Worm (Caenorhabditis elegans) whole organism, young adult: Measurements from ENCODE around the gene F35G12.12.

Experiments
- B0019.2 ChIP-seq: fragments of 200-800 bp; sonication (Bioruptor generic); conservative IDR thresholded peaks from 2 replicates; pipeline ENCODE4 v1.3.6; 2022; ENCODE audit warnings: missing genetic modification reagents, missing genetic modification characterization, missing compliant biosample characterization
- B0035.1 ChIP-seq: sonication (generic microtip); optimal IDR thresholded peaks from 2 replicates; lab custom pipeline; 2016; ENCODE audit warnings: missing genetic modification characterization, mild to moderate bottlenecking, missing compliant biosample characterization, missing genotype, missing genetic modification reagents
- C06A6.2 ChIP-seq: fragments of 200-800 bp; sonication (Bioruptor generic); conservative IDR thresholded peaks from 2 replicates; pipeline ENCODE4 v1.3.6; 2022; ENCODE audit warnings: missing genetic modification characterization, missing compliant biosample characterization
- F10E7.11 ChIP-seq: sonication (generic microtip); optimal IDR thresholded peaks from 2 replicates; lab custom pipeline; 2017; ENCODE audit warnings: mild to moderate bottlenecking, missing genetic modification characterization, moderate library complexity, missing compliant biosample characterization
- F22D6.2 ChIP-seq: sonication (generic microtip); optimal IDR thresholded peaks from 2 replicates; lab custom pipeline; 2016; ENCODE audit warnings: mild to moderate bottlenecking, missing genetic modification characterization, missing compliant biosample characterization
- F33H1.4 ChIP-seq: fragments of 200-800 bp; sonication (Bioruptor generic); IDR thresholded peaks from 2 replicates; pipeline ENCODE4 v1.3.6; 2022; ENCODE audit warnings: missing genetic modification reagents, missing genetic modification characterization, missing compliant biosample characterization
- F37B4.10 ChIP-seq: fragments of 200-800 bp; sonication (Bioruptor generic); IDR thresholded peaks from 2 replicates; pipeline ENCODE4 v1.3.6; 2022; ENCODE audit warnings: missing genetic modification characterization, missing compliant biosample characterization
- F57A8.1 ChIP-seq: fragments of 200-800 bp; sonication (Bioruptor generic); optimal IDR thresholded peaks from 2 replicates; lab custom pipeline; 2018; ENCODE audit warnings: mild to moderate bottlenecking, missing genetic modification characterization, moderate library complexity, missing compliant biosample characterization
- T26A5.8 ChIP-seq: sonication (generic microtip); optimal IDR thresholded peaks from 2 replicates; lab custom pipeline; 2016; ENCODE audit warnings: missing genetic modification characterization, missing compliant biosample characterization
- Y53G8AR.9 ChIP-seq: fragments of 200-800 bp; sonication (Bioruptor generic); conservative IDR thresholded peaks from 2 replicates; pipeline ENCODE4 v1.3.6; 2022; ENCODE audit warnings: missing genetic modification reagents, missing genetic modification characterization, missing compliant biosample characterization
- Y67H2A.10 ChIP-seq: fragments of 200-800 bp; sonication (Bioruptor generic); conservative IDR thresholded peaks from 2 replicates; pipeline ENCODE4 v1.3.6; 2022; ENCODE audit warnings: missing genetic modification reagents, missing genetic modification characterization, missing compliant biosample characterization
- ZK185.1 ChIP-seq: sonication (generic microtip); optimal IDR thresholded peaks from 2 replicates; lab custom pipeline; 2016; ENCODE audit warnings: mild to moderate bottlenecking, missing genetic modification characterization, missing compliant biosample characterization; ENCODE audit not compliant: poor library complexity, severe bottlenecking
- aptf-2 ChIP-seq: fragments of 200-800 bp; sonication (Bioruptor generic); conservative IDR thresholded peaks from 2 replicates; pipeline ENCODE4 v1.3.6; 2022; ENCODE audit warnings: missing genetic modification reagents, missing genetic modification characterization, missing compliant biosample characterization
- atf-7 ChIP-seq: sonication (generic microtip); optimal IDR thresholded peaks from 2 replicates; lab custom pipeline; 2017; ENCODE audit warnings: mild to moderate bottlenecking, missing genetic modification characterization, missing compliant biosample characterization
- attf-6 ChIP-seq: fragments of 200-800 bp; sonication (Bioruptor generic); IDR thresholded peaks from 2 replicates; pipeline ENCODE4 v1.3.6; 2022; ENCODE audit warnings: missing genetic modification reagents, missing genetic modification characterization, missing compliant biosample characterization
- bed-1 ChIP-seq: fragments of 200-800 bp; sonication (Bioruptor generic); IDR thresholded peaks from 2 replicates; pipeline ENCODE4 v1.3.6; 2022; ENCODE audit warnings: missing genetic modification reagents, missing genetic modification characterization, missing compliant biosample characterization
- ccch-3 ChIP-seq: fragments of 200-800 bp; sonication (Bioruptor generic); optimal IDR thresholded peaks from 2 replicates; lab custom pipeline; 2018; ENCODE audit warnings: mild to moderate bottlenecking, missing genetic modification characterization, missing compliant biosample characterization
- ceh-27 ChIP-seq: fragments of 200-800 bp; sonication (Bioruptor generic); optimal IDR thresholded peaks from 2 replicates; lab custom pipeline; 2018; ENCODE audit warnings: mild to moderate bottlenecking, missing genetic modification characterization, moderate library complexity, missing compliant biosample characterization
- die-1 ChIP-seq: sonication (generic microtip); optimal IDR thresholded peaks from 2 replicates; lab custom pipeline; 2016; ENCODE audit warnings: missing genotype, mild to moderate bottlenecking, missing genetic modification characterization, missing compliant biosample characterization
- efl-1 ChIP-seq: fragments of 150-350 bp; optimal IDR thresholded peaks from 2 replicates; lab custom pipeline; 2014; ENCODE audit warnings: missing biosample characterization, missing genetic modification reagents, missing genetic modification characterization
- egl-18 ChIP-seq: fragments of 200-800 bp; sonication (Bioruptor generic); IDR thresholded peaks from 2 replicates; pipeline ENCODE4 v1.3.6; 2022; ENCODE audit warnings: missing genetic modification reagents, missing genetic modification characterization, missing compliant biosample characterization
- egl-44 ChIP-seq: fragments of 200-800 bp; sonication (Bioruptor generic); IDR thresholded peaks from 2 replicates; pipeline ENCODE4 v1.3.6; 2022; ENCODE audit warnings: missing genetic modification reagents, missing genetic modification characterization, missing compliant biosample characterization
- egrh-3 ChIP-seq: fragments of 200-800 bp; sonication (Bioruptor generic); IDR thresholded peaks from 2 replicates; pipeline ENCODE4 v1.3.6; 2022; ENCODE audit warnings: missing genetic modification reagents, missing genetic modification characterization, missing compliant biosample characterization
- ekl-4 ChIP-seq: fragments of 200-800 bp; sonication (Bioruptor generic); IDR thresholded peaks from 2 replicates; pipeline ENCODE4 v1.3.6; 2022; ENCODE audit warnings: missing genetic modification reagents, missing genetic modification characterization, missing compliant biosample characterization
- ets-4 ChIP-seq: fragments of 200-800 bp; sonication (Bioruptor generic); optimal IDR thresholded peaks from 2 replicates; lab custom pipeline; 2018; ENCODE audit warnings: mild to moderate bottlenecking, missing genetic modification characterization, missing compliant biosample characterization
- gei-17 ChIP-seq: fragments of 200-800 bp; sonication (Bioruptor generic); optimal IDR thresholded peaks from 2 replicates; lab custom pipeline; 2018; ENCODE audit warnings: mild to moderate bottlenecking, missing genetic modification characterization, missing compliant biosample characterization
- hsf-1 ChIP-seq: fragments of 200-800 bp; sonication (Bioruptor generic); IDR thresholded peaks from 2 replicates; pipeline ENCODE4 v1.3.6; 2022; ENCODE audit warnings: missing genetic modification reagents, missing genetic modification characterization, missing compliant biosample characterization
- let-607 ChIP-seq, 2 experiments: fragments of 200-800 bp in 1 of 2; sonication (Bioruptor generic) in 1 of 2; sonication (generic microtip) in 1 of 2; optimal IDR thresholded peaks; 2 replicates each; lab custom pipeline; 2016 to 2018; ENCODE audit warnings: mild to moderate bottlenecking in 2 of 2, missing compliant biosample characterization in 2 of 2, missing genetic modification characterization in 2 of 2, moderate library complexity in 2 of 2, missing genotype in 1 of 2
- lin-40 ChIP-seq: sonication (generic microtip); optimal IDR thresholded peaks from 2 replicates; lab custom pipeline; 2016; ENCODE audit warnings: missing genetic modification characterization, mild to moderate bottlenecking, missing compliant biosample characterization, missing genotype, missing genetic modification reagents
- lin-54 ChIP-seq: fragments of 200-800 bp; sonication (Bioruptor generic); optimal IDR thresholded peaks from 2 replicates; lab custom pipeline; 2018; ENCODE audit warnings: mild to moderate bottlenecking, missing genetic modification characterization, missing compliant biosample characterization
- lir-1 ChIP-seq: fragments of 200-800 bp; sonication (Bioruptor generic); conservative IDR thresholded peaks from 2 replicates; pipeline ENCODE4 v1.3.6; 2022; ENCODE audit warnings: missing genetic modification reagents, missing genetic modification characterization, missing compliant biosample characterization
- madf-8 ChIP-seq: fragments of 200-800 bp; sonication (Bioruptor generic); conservative IDR thresholded peaks from 2 replicates; pipeline ENCODE4 v1.3.6; 2022; ENCODE audit warnings: missing genetic modification reagents, missing genetic modification characterization, missing compliant biosample characterization
- mcd-1 ChIP-seq: fragments of 200-800 bp; sonication (Bioruptor generic); IDR thresholded peaks from 2 replicates; pipeline ENCODE4 v1.3.6; 2022; ENCODE audit warnings: missing genetic modification reagents, missing genetic modification characterization, missing compliant biosample characterization
- mxl-1 ChIP-seq: sonication (generic microtip); optimal IDR thresholded peaks from 2 replicates; lab custom pipeline; 2016; ENCODE audit warnings: missing genetic modification characterization, missing compliant biosample characterization
- nfya-2 ChIP-seq: fragments of 200-800 bp; sonication (Bioruptor generic); IDR thresholded peaks from 2 replicates; pipeline ENCODE4 v1.3.6; 2022; ENCODE audit warnings: missing genetic modification reagents, missing genetic modification characterization, missing compliant biosample characterization
- nhr-90 ChIP-seq: sonication (generic microtip); optimal IDR thresholded peaks from 2 replicates; lab custom pipeline; 2016; ENCODE audit warnings: missing genotype, mild to moderate bottlenecking, missing genetic modification characterization, missing compliant biosample characterization
- pbrm-1 ChIP-seq: fragments of 200-800 bp; sonication (Bioruptor generic); IDR thresholded peaks from 2 replicates; pipeline ENCODE4 v1.3.6; 2022; ENCODE audit warnings: missing genetic modification reagents, missing genetic modification characterization, missing compliant biosample characterization
- pha-4 ChIP-seq: fragments of 150-350 bp; sonication (generic microtip); optimal IDR thresholded peaks from 2 replicates; lab custom pipeline; 2014; ENCODE audit warnings: missing biosample characterization, missing genetic modification reagents, missing genetic modification characterization
- rec-8 ChIP-seq, 2 experiments: sonication (generic microtip); optimal IDR thresholded peaks; 2 replicates each; lab custom pipeline; 2016; ENCODE audit warnings: mild to moderate bottlenecking in 2 of 2, missing genetic modification characterization in 2 of 2, missing genetic modification reagents in 2 of 2, missing genotype in 2 of 2, missing biosample characterization in 1 of 2, missing compliant biosample characterization in 1 of 2, moderate library complexity in 1 of 2
- snpc-4 ChIP-seq, 5 experiments: fragments of 150-350 bp in 1 of 5; sonication (generic microtip) in 4 of 5; optimal IDR thresholded peaks; 2 replicates each; lab custom pipeline; 2014 to 2018; ENCODE audit warnings: missing genetic modification characterization in 5 of 5, missing biosample characterization in 3 of 5, antibody characterized with exemption in 2 of 5, mild to moderate bottlenecking in 2 of 5, missing compliant biosample characterization in 2 of 5, missing genotype in 2 of 5, moderate library complexity in 2 of 5, missing genetic modification reagents in 1 of 5
- somi-1 ChIP-seq: fragments of 200-800 bp; sonication (Bioruptor generic); optimal IDR thresholded peaks from 2 replicates; lab custom pipeline; 2018; ENCODE audit warnings: mild to moderate bottlenecking, missing genetic modification characterization, missing compliant biosample characterization
- sptf-2 ChIP-seq: fragments of 200-800 bp; sonication (Bioruptor generic); optimal IDR thresholded peaks from 2 replicates; lab custom pipeline; 2018; ENCODE audit warnings: mild to moderate bottlenecking, missing genetic modification characterization, missing compliant biosample characterization
- tbx-9 ChIP-seq: sonication (generic microtip); optimal IDR thresholded peaks from 2 replicates; lab custom pipeline; 2016; ENCODE audit warnings: borderline replicate concordance, missing genetic modification characterization, inconsistent platforms, missing compliant biosample characterization
- tlf-1 ChIP-seq: fragments of 200-800 bp; sonication (Bioruptor generic); optimal IDR thresholded peaks from 2 replicates; lab custom pipeline; 2018; ENCODE audit warnings: mild to moderate bottlenecking, missing genetic modification characterization, missing compliant biosample characterization
- unc-130 ChIP-seq: sonication (generic microtip); optimal IDR thresholded peaks from 2 replicates; lab custom pipeline; 2016; ENCODE audit warnings: missing genetic modification reagents, missing genetic modification characterization, missing compliant biosample characterization
- ztf-22 ChIP-seq: fragments of 200-800 bp; sonication (Bioruptor generic); optimal IDR thresholded peaks from 2 replicates; lab custom pipeline; 2018; ENCODE audit warnings: mild to moderate bottlenecking, missing genetic modification characterization, moderate library complexity, missing compliant biosample characterization
- ztf-26 ChIP-seq: sonication (generic microtip); optimal IDR thresholded peaks from 2 replicates; lab custom pipeline; 2017; ENCODE audit warnings: missing genetic modification characterization, missing compliant biosample characterization
- ztf-3 ChIP-seq: fragments of 200-800 bp; sonication (Bioruptor generic); optimal IDR thresholded peaks from 2 replicates; lab custom pipeline; 2018; ENCODE audit warnings: mild to moderate bottlenecking, missing genetic modification characterization, missing compliant biosample characterization

F35G12.12 gene

ce11 chrIII:4587177-4587576 is 5.6 kb downstream of the F35G12.12 start, which contains the start of the genes F35G12.7 and smc-4 (continued):
- no peak for TF ChIP-seq ztf-26 (tag; lab: Kevin White, UChicago)
- no peak for TF ChIP-seq B0035.1 (tag; lab: Kevin White, UChicago)
- no peak for TF ChIP-seq C06A6.2 (GFP tag; lab: Robert Waterston, UW)
- TF ChIP-seq F33H1.4, result peak; percentile 70
- TF ChIP-seq F22D6.2 (tag; lab: Kevin White, UChicago), result no peak
- TF ChIP-seq bed-1 (GFP tag; lab: Robert Waterston, UW), result no peak
- no peak for TF ChIP-seq tbx-9
- peak; percentile 94 for TF ChIP-seq efl-1
- no peak for TF ChIP-seq egrh-3
- TF ChIP-seq nhr-90 (tag; lab: Kevin White, UChicago), result no peak
- 0 out of 2 replicates have a peak, but pooled peaks have one; percentile 15 for TF ChIP-seq F37B4.10
- no peak for TF ChIP-seq ztf-3
- TF ChIP-seq F10E7.11 (tag; lab: Kevin White, UChicago), result no peak
- no peak for TF ChIP-seq Y67H2A.10 (GFP tag; lab: Robert Waterston, UW)
- no peak for TF ChIP-seq mxl-1 (tag; lab: Kevin White, UChicago)
- TF ChIP-seq lin-40 (tag; lab: Kevin White, UChicago), result no peak
- TF ChIP-seq gei-17 (GFP tag; lab: Kevin White, UChicago), result no peak
- no peak for TF ChIP-seq somi-1 (GFP tag; lab: Kevin White, UChicago)
- TF ChIP-seq let-607 (tag; optimal IDR thresholded peaks at IDR 0.05; lab: Kevin White, UChicago), result no peak
- TF ChIP-seq hsf-1 (GFP tag; lab: Robert Waterston, UW), result peak; percentile 58; the same call in 1 of the 2 replicates
- TF ChIP-seq egl-18 (GFP tag; lab: Robert Waterston, UW), result no peak
- TF ChIP-seq rec-8 (tag; optimal IDR thresholded peaks at IDR 0.05; lab: Kevin White, UChicago), result no peak
- TF ChIP-seq F57A8.1, result no peak
- TF ChIP-seq ekl-4 (GFP tag; lab: Robert Waterston, UW), result peak; percentile 66
- no peak for TF ChIP-seq T26A5.8 (tag; lab: Kevin White, UChicago)
- no peak for TF ChIP-seq snpc-4 (GFP tag; optimal IDR thresholded peaks at IDR 0.05; lab: Kevin White, UChicago)
- TF ChIP-seq snpc-4 (tag; optimal IDR thresholded peaks at IDR 0.05; lab: Kevin White, UChicago), result peak in 2 of 4 experiments; percentile 7 to 23
- TF ChIP-seq sptf-2 (GFP tag; lab: Kevin White, UChicago), result no peak
- TF ChIP-seq tlf-1, result peak; percentile 62
- TF ChIP-seq lir-1, result peak; percentile 54; the same call in 1 of the 2 replicates
- no peak for TF ChIP-seq unc-130 (GFP tag; lab: Kevin White, UChicago)
- peak; percentile 68; the same call in 1 of the 2 replicates for TF ChIP-seq Y53G8AR.9 (GFP tag; lab: Robert Waterston, UW)
- TF ChIP-seq ccch-3 (GFP tag; lab: Kevin White, UChicago), result no peak
- TF ChIP-seq pha-4 (tag; lab: Kevin White, UChicago), result no peak
- peak; percentile 27 for TF ChIP-seq ceh-27 (GFP tag; lab: Kevin White, UChicago)
- TF ChIP-seq ZK185.1 (tag; lab: Kevin White, UChicago), result no peak
- TF ChIP-seq nfya-2 (GFP tag; lab: Robert Waterston, UW), result no peak
- TF ChIP-seq B0019.2 (GFP tag; lab: Robert Waterston, UW), result no peak
- TF ChIP-seq pbrm-1, result peak; percentile 43; the same call in 1 of the 2 replicates
- TF ChIP-seq attf-6, result no peak
- TF ChIP-seq die-1, result peak; percentile 24
- no peak for TF ChIP-seq ztf-22 (GFP tag; lab: Kevin White, UChicago)
- no peak for TF ChIP-seq ets-4 (GFP tag; lab: Kevin White, UChicago)
- TF ChIP-seq mcd-1, result peak; percentile 55; the same call in 1 of the 2 replicates
- TF ChIP-seq atf-7 (tag; lab: Kevin White, UChicago), result no peak
- TF ChIP-seq madf-8 (GFP tag; lab: Robert Waterston, UW), result peak; percentile 88
- no peak for TF ChIP-seq egl-44 (GFP tag; lab: Robert Waterston, UW)
- no peak for TF ChIP-seq aptf-2 (GFP tag; lab: Robert Waterston, UW)
- peak; percentile 81 for TF ChIP-seq lin-54 (GFP tag; lab: Kevin White, UChicago)
